Fruit fly (Drosophila melanogaster) whole organism, wandering third instar larva: ENCODE measurements around the gene CG12115.

ENCODE experiments used
- Abd-B ChIP-seq: fragments of >200 bp; optimal IDR thresholded peaks from 2 replicates; lab custom pipeline; 2017; ENCODE audit warnings: missing biosample characterization, missing genetic modification characterization
- Dfd ChIP-seq: fragments of >200 bp; optimal IDR thresholded peaks from 2 replicates; lab custom pipeline; 2017; ENCODE audit warnings: missing biosample characterization, missing genetic modification characterization
- GATAd ChIP-seq: sonication (Bioruptor generic); optimal IDR thresholded peaks from 2 replicates; lab custom pipeline; 2016; ENCODE audit warnings: missing biosample characterization, missing genetic modification characterization
- Myc ChIP-seq: fragments of >200 bp; optimal IDR thresholded peaks from 2 replicates; lab custom pipeline; 2017
- N ChIP-seq: fragments of >200 bp; optimal IDR thresholded peaks from 2 replicates; lab custom pipeline; 2018; ENCODE audit warnings: missing biosample characterization, missing external identifiers, missing genetic modification characterization
- OdsH ChIP-seq: fragments of 200-800 bp; sonication (Bioruptor generic); optimal IDR thresholded peaks from 2 replicates; lab custom pipeline; 2016; ENCODE audit warnings: missing biosample characterization, mild to moderate bottlenecking, missing genetic modification characterization
- Sp1 ChIP-seq: fragments of 200-800 bp; sonication (Bioruptor generic); optimal IDR thresholded peaks from 3 replicates; lab custom pipeline; 2019; ENCODE audit warnings: missing biosample characterization, mild to moderate bottlenecking, missing genetic modification characterization, moderate library complexity
- br ChIP-seq: fragments of 200-800 bp; sonication (Bioruptor generic); optimal IDR thresholded peaks from 2 replicates; lab custom pipeline; 2016; ENCODE audit warnings: missing biosample characterization, missing genetic modification characterization
- brk ChIP-seq: fragments of 200-800 bp; sonication (Bioruptor generic); optimal IDR thresholded peaks from 2 replicates; lab custom pipeline; 2016; ENCODE audit warnings: missing biosample characterization, mild to moderate bottlenecking, missing genetic modification characterization
- dmrt93B ChIP-seq: fragments of 200-800 bp; sonication (Bioruptor generic); optimal IDR thresholded peaks from 2 replicates; lab custom pipeline; 2018; ENCODE audit warnings: missing biosample characterization, mild to moderate bottlenecking, missing genetic modification characterization
- h ChIP-seq: fragments of 200-800 bp; sonication (Bioruptor generic); optimal IDR thresholded peaks from 3 replicates; lab custom pipeline; 2016; ENCODE audit warnings: missing biosample characterization, mild to moderate bottlenecking, missing genetic modification characterization
- lola ChIP-seq: fragments of >200 bp; optimal IDR thresholded peaks from 2 replicates; lab custom pipeline; 2017; ENCODE audit warnings: missing biosample characterization, missing genetic modification characterization
- psq ChIP-seq: fragments of 200-800 bp; sonication (Bioruptor generic); optimal IDR thresholded peaks from 3 replicates; lab custom pipeline; 2017; ENCODE audit warnings: missing biosample characterization, mild to moderate bottlenecking, missing genetic modification characterization, moderate library complexity
- rgr ChIP-seq: fragments of 200-800 bp; sonication (Bioruptor generic); optimal IDR thresholded peaks from 3 replicates; lab custom pipeline; 2016; ENCODE audit warnings: missing biosample characterization, mild to moderate bottlenecking, missing genetic modification characterization

DNA sequence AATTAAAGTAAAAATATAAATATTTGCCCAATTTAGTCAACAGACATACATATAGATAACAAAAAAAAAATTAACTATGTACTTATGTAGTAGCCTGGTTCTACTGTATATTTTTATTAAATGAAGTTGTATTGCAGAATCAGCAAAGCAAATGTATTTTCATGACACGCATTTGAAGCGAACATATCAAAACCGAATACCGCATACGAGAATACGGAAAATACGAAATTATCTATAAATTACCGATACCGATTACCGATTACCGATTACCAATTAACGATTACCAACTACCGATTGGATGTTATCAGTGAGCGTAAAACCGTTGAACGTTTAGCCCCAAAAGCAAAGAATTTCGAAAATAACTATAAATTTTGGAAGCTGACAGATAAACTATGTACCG lies 3.0 kb downstream of the CG12115 start:
- TF ChIP-seq Sp1 (GFP tag; lab: Kevin White, UChicago) (no peak), Myc (lab: Kevin White, UChicago) (no peak), brk (no peak), br (GFP tag; lab: Kevin White, UChicago) (no peak), dmrt93B (GFP tag; lab: Kevin White, UChicago) (no peak), Abd-B (no peak), N (no peak), h (no peak), OdsH (no peak), lola (GFP tag; lab: Kevin White, UChicago) (no peak), rgr (GFP tag; lab: Kevin White, UChicago) (no peak), Dfd (no peak), psq (GFP tag; lab: Kevin White, UChicago) (no peak), GATAd (no peak)
